Worm (Caenorhabditis elegans) whole organism, L3 larva: ENCODE data around the gene nhr-139.

Source experiments
- R02D3.7 ChIP-seq: fragments of 150-350 bp; optimal IDR thresholded peaks from 2 replicates; lab custom pipeline; 2014; ENCODE audit warnings: missing biosample characterization, missing genetic modification characterization
- aly-2 ChIP-seq: fragments of 150-350 bp; optimal IDR thresholded peaks from 2 replicates; lab custom pipeline; 2014; ENCODE audit warnings: missing biosample characterization, missing genetic modification characterization
- ama-1 ChIP-seq: fragments of 150-350 bp; optimal IDR thresholded peaks from 2 replicates; lab custom pipeline; 2018
- ceh-16 ChIP-seq: sonication (generic microtip); optimal IDR thresholded peaks from 2 replicates; lab custom pipeline; 2017; ENCODE audit warnings: missing biosample characterization, missing genetic modification characterization
- egl-27 ChIP-seq: sonication (generic microtip); optimal IDR thresholded peaks from 4 replicates; lab custom pipeline; 2017; ENCODE audit warnings: missing biosample characterization, missing genetic modification reagents, missing genetic modification characterization
- egl-5 ChIP-seq: fragments of 150-350 bp; optimal IDR thresholded peaks from 2 replicates; lab custom pipeline; 2017; ENCODE audit warnings: missing biosample characterization, missing genetic modification reagents, missing genetic modification characterization, inconsistent platforms
- elt-1 ChIP-seq: fragments of 150-350 bp; optimal IDR thresholded peaks from 2 replicates; lab custom pipeline; 2014; ENCODE audit warnings: missing biosample characterization, missing genetic modification characterization
- elt-3 ChIP-seq, 3 experiments: fragments of 150-350 bp in 1 of 3; sonication (generic microtip) in 2 of 3; optimal IDR thresholded peaks; 2 replicates in 2 of 3; 4 replicates in 1 of 3; lab custom pipeline; 2014 to 2017; ENCODE audit warnings: missing biosample characterization in 3 of 3, missing genetic modification characterization in 3 of 3
- eor-1 ChIP-seq, 2 experiments: fragments of 150-350 bp; optimal IDR thresholded peaks; 2 replicates each; lab custom pipeline; 2014 to 2018; ENCODE audit warnings: missing biosample characterization in 2 of 2, missing genetic modification characterization in 2 of 2
- fkh-2 ChIP-seq: fragments of 150-350 bp; optimal IDR thresholded peaks from 2 replicates; lab custom pipeline; 2014; ENCODE audit warnings: missing biosample characterization, missing genetic modification reagents, missing genetic modification characterization
- fos-1 ChIP-seq: fragments of 150-350 bp; optimal IDR thresholded peaks from 2 replicates; lab custom pipeline; 2014; ENCODE audit warnings: missing biosample characterization, missing genetic modification characterization
- hmg-11 ChIP-seq: sonication (generic microtip); optimal IDR thresholded peaks from 2 replicates; lab custom pipeline; 2016; ENCODE audit warnings: missing genetic modification characterization, missing compliant biosample characterization
- jun-1 ChIP-seq: fragments of 150-350 bp; optimal IDR thresholded peaks from 2 replicates; lab custom pipeline; 2014; ENCODE audit warnings: missing biosample characterization, missing genetic modification reagents, missing genetic modification characterization
- lin-15B ChIP-seq: fragments of 150-350 bp; optimal IDR thresholded peaks from 2 replicates; lab custom pipeline; 2014; ENCODE audit warnings: missing biosample characterization, missing genetic modification characterization
- lin-39 ChIP-seq: fragments of 150-350 bp; optimal IDR thresholded peaks from 2 replicates; lab custom pipeline; 2018; ENCODE audit warnings: missing biosample characterization, missing genetic modification reagents, missing genetic modification characterization
- mdl-1 ChIP-seq: fragments of 150-350 bp; optimal IDR thresholded peaks from 2 replicates; lab custom pipeline; 2014; ENCODE audit warnings: missing biosample characterization, missing genetic modification characterization
- mml-1 ChIP-seq: fragments of 150-350 bp; sonication (generic microtip); optimal IDR thresholded peaks from 3 replicates; lab custom pipeline; 2014; ENCODE audit warnings: missing biosample characterization, missing genetic modification characterization
- nfya-1 ChIP-seq: sonication (generic microtip); optimal IDR thresholded peaks from 2 replicates; lab custom pipeline; 2017; ENCODE audit warnings: missing genetic modification characterization, mild to moderate bottlenecking, missing compliant biosample characterization, antibody characterized with exemption, moderate library complexity; ENCODE audit not compliant: insufficient read depth
- nhr-11 ChIP-seq: fragments of 150-350 bp; optimal IDR thresholded peaks from 2 replicates; lab custom pipeline; 2014; ENCODE audit warnings: missing biosample characterization, missing genetic modification characterization
- nhr-12 ChIP-seq: fragments of 150-350 bp; optimal IDR thresholded peaks from 2 replicates; lab custom pipeline; 2014; ENCODE audit warnings: missing biosample characterization, missing genetic modification characterization
- nhr-23 ChIP-seq: fragments of 150-350 bp; optimal IDR thresholded peaks from 2 replicates; lab custom pipeline; 2014; ENCODE audit warnings: missing biosample characterization, missing genetic modification reagents, missing genetic modification characterization
- nhr-237 ChIP-seq: fragments of 150-350 bp; optimal IDR thresholded peaks from 2 replicates; lab custom pipeline; 2014; ENCODE audit warnings: missing biosample characterization, missing genetic modification characterization
- nhr-25 ChIP-seq: sonication (generic microtip); optimal IDR thresholded peaks from 2 replicates; lab custom pipeline; 2017; ENCODE audit warnings: missing biosample characterization, missing genetic modification characterization
- nhr-28 ChIP-seq: fragments of 150-350 bp; optimal IDR thresholded peaks from 2 replicates; lab custom pipeline; 2014; ENCODE audit warnings: missing biosample characterization, missing genetic modification characterization
- nhr-43 ChIP-seq: sonication (generic microtip); optimal IDR thresholded peaks from 2 replicates; lab custom pipeline; 2016; ENCODE audit warnings: mild to moderate bottlenecking, missing genetic modification characterization, missing compliant biosample characterization; ENCODE audit not compliant: poor library complexity, severe bottlenecking
- nhr-76 ChIP-seq: fragments of 150-350 bp; sonication (generic microtip); optimal IDR thresholded peaks from 5 replicates; lab custom pipeline; 2014; ENCODE audit warnings: missing biosample characterization, missing genetic modification characterization
- nhr-77 ChIP-seq: fragments of 150-350 bp; optimal IDR thresholded peaks from 2 replicates; lab custom pipeline; 2014; ENCODE audit warnings: missing biosample characterization, missing genetic modification characterization
- pha-4 ChIP-seq: fragments of 150-350 bp; optimal IDR thresholded peaks from 2 replicates; lab custom pipeline; 2014; ENCODE audit warnings: missing biosample characterization, missing genetic modification reagents, missing genetic modification characterization
- pqm-1 ChIP-seq: fragments of 150-350 bp; optimal IDR thresholded peaks from 2 replicates; lab custom pipeline; 2017; ENCODE audit warnings: missing biosample characterization, missing genetic modification characterization, inconsistent platforms
- sea-2 ChIP-seq: fragments of 150-350 bp; sonication (generic microtip); optimal IDR thresholded peaks from 4 replicates; lab custom pipeline; 2014; ENCODE audit warnings: missing biosample characterization, missing genetic modification reagents, missing genetic modification characterization
- snpc-4 ChIP-seq: fragments of 150-350 bp; optimal IDR thresholded peaks from 2 replicates; lab custom pipeline; 2014; ENCODE audit warnings: missing biosample characterization, missing genetic modification characterization
- unc-39 ChIP-seq: sonication (generic microtip); optimal IDR thresholded peaks from 4 replicates; lab custom pipeline; 2017; ENCODE audit warnings: missing biosample characterization, missing genetic modification characterization
- unc-62 ChIP-seq: fragments of 150-350 bp; sonication (generic microtip); optimal IDR thresholded peaks from 4 replicates; lab custom pipeline; 2014; ENCODE audit warnings: missing biosample characterization, missing genetic modification reagents, missing genetic modification characterization
- zag-1 ChIP-seq: fragments of 150-350 bp; optimal IDR thresholded peaks from 2 replicates; lab custom pipeline; 2014; ENCODE audit warnings: missing biosample characterization, missing genetic modification characterization
- ztf-4 ChIP-seq: fragments of 150-350 bp; optimal IDR thresholded peaks from 2 replicates; lab custom pipeline; 2014; ENCODE audit warnings: missing biosample characterization, missing genetic modification characterization

The nhr-139 gene

ce11 chrV:7015872-7016271, 28.3 kb upstream of the nhr-139 start, which contains the start of gene C33G8.13:
Gene C33G8.13, minus strand, starts transcription at chrV:7015972.
- TF ChIP-seq fkh-2 (tag; lab: Kevin White, UChicago) (no peak), nhr-77 (tag; lab: Kevin White, UChicago) (no peak), sea-2 (GFP tag; lab: Kevin White, UChicago) (no peak), fos-1 (tag; lab: Kevin White, UChicago) (no peak), jun-1 (tag; lab: Kevin White, UChicago) (no peak), lin-15B (tag; lab: Kevin White, UChicago) (no peak), nhr-43 (tag; lab: Kevin White, UChicago) (no peak), unc-39 (tag; lab: Kevin White, UChicago) (no peak), nhr-12 (no peak), pqm-1 (tag; lab: Kevin White, UChicago) (no peak), snpc-4 (tag; lab: Kevin White, UChicago) (no peak), unc-62 (GFP tag; lab: Kevin White, UChicago) (no peak), elt-1 (tag; lab: Kevin White, UChicago) (no peak), nhr-23 (tag; lab: Kevin White, UChicago) (no peak), nhr-11 (no peak), R02D3.7 (tag; lab: Kevin White, UChicago) (no peak), eor-1 (tag; optimal IDR thresholded peaks at IDR 0.05; lab: Kevin White, UChicago) (no peak), aly-2 (tag; lab: Kevin White, UChicago) (no peak), nfya-1 (no peak)

- TF ChIP-seq egl-27 (tag; lab: Kevin White, UChicago) (no peak), jun-1 (tag; lab: Kevin White, UChicago) (no peak), fos-1 (tag; lab: Kevin White, UChicago) (no peak), lin-39 (no peak), pqm-1 (tag; lab: Kevin White, UChicago) (no peak), nhr-28 (tag; lab: Kevin White, UChicago) (no peak), nhr-237 (tag; lab: Kevin White, UChicago) (no peak)
- TF ChIP-seq, all 47 proteins: peak for 0
These were observed 25.0 kb upstream of the nhr-139 start, which contains the start of gene srw-127 for ce11 chrV:7012617-7013016. Gene srw-127, plus strand, starts transcription at chrV:7012917.

- TF ChIP-seq pqm-1 (tag; lab: Kevin White, UChicago) (no peak), nhr-237 (tag; lab: Kevin White, UChicago) (no peak), elt-3 (tag; optimal IDR thresholded peaks at IDR 0.05; lab: Kevin White, UChicago) (no peak), nhr-43 (tag; lab: Kevin White, UChicago) (no peak), nhr-77 (tag; lab: Kevin White, UChicago) (no peak), pha-4 (tag; lab: Kevin White, UChicago) (no peak), ama-1 (lab: Kevin White, UChicago) (no peak), egl-27 (tag; lab: Kevin White, UChicago) (no peak), nhr-76 (no peak), mdl-1 (tag; lab: Kevin White, UChicago) (no peak), jun-1 (tag; lab: Kevin White, UChicago) (no peak), ztf-4 (no peak), ceh-16 (no peak), unc-39 (tag; lab: Kevin White, UChicago) (no peak), aly-2 (tag; lab: Kevin White, UChicago) (no peak), mml-1 (tag; lab: Kevin White, UChicago) (no peak), unc-62 (GFP tag; lab: Kevin White, UChicago) (no peak), R02D3.7 (tag; lab: Kevin White, UChicago) (no peak), hmg-11 (no peak)
These were observed 21.9 kb upstream of the nhr-139 start, which contains the start of gene C33G8.2 for ce11 chrV:7009461-7009860. Gene C33G8.2, plus strand, starts transcription at chrV:7009761.

- TF ChIP-seq zag-1 (tag; lab: Kevin White, UChicago) (no peak), egl-5 (tag; lab: Kevin White, UChicago) (no peak), lin-39 (no peak), lin-15B (tag; lab: Kevin White, UChicago) (no peak), nhr-25 (tag; lab: Kevin White, UChicago) (no peak), pqm-1 (tag; lab: Kevin White, UChicago) (no peak), nfya-1 (no peak)
These were observed 19.7 kb upstream of the nhr-139 start, which contains the start of gene drd-10 for ce11 chrV:7007307-7007706. Gene drd-10, plus strand, starts transcription at chrV:7007607.
